Worm (Caenorhabditis elegans) whole organism, mixed stage, embryonic: ENCODE data around the gene str-264.
A peak's percentile ranks its signal among the peaks of the same experiment; 100 is the strongest.

ENCODE experiments used
- M03D4.4 ChIP-seq: sonication (generic microtip); optimal IDR thresholded peaks from 2 replicates; lab custom pipeline; 2017; ENCODE audit warnings: mild to moderate bottlenecking, missing genetic modification characterization, missing compliant biosample characterization
- ham-2 ChIP-seq: fragments of 200-800 bp; sonication (Bioruptor generic); optimal IDR thresholded peaks from 2 replicates; lab custom pipeline; 2018; ENCODE audit warnings: mild to moderate bottlenecking, missing genetic modification characterization, missing compliant biosample characterization
- lin-13 ChIP-seq: fragments of 150-350 bp; optimal IDR thresholded peaks from 2 replicates; lab custom pipeline; 2014; ENCODE audit warnings: missing biosample characterization, missing genetic modification characterization

ce11 chrV:15505068-15505467, 12.7 kb upstream of the str-264 start:
- TF ChIP-seq lin-13 (tag; lab: Kevin White, UChicago) (no peak), M03D4.4 (tag; lab: Kevin White, UChicago) (peak; percentile 54), ham-2 (peak; percentile 43)
